Fruit fly (Drosophila melanogaster) whole organism, embryonic: ENCODE measurements around the gene Tyler.
A peak's percentile ranks its signal among the peaks of the same experiment; 100 is the strongest.

Experiments
- Atf-2 ChIP-seq: fragments of 200-800 bp; sonication (Bioruptor generic); optimal IDR thresholded peaks from 2 replicates; lab custom pipeline; 2016; ENCODE audit warnings: missing biosample characterization, missing genetic modification characterization
- Bgb ChIP-seq: fragments of 200-800 bp; sonication (Bioruptor generic); IDR thresholded peaks from 2 replicates; pipeline ENCODE4 v1.3.6; 2022; ENCODE audit warnings: missing biosample characterization, missing genetic modification characterization; ENCODE audit not compliant: partially characterized antibody
- CG11093 ChIP-seq: fragments of 200-800 bp; sonication (Bioruptor generic); IDR thresholded peaks from 3 replicates; pipeline ENCODE4 v1.3.6; 2022; ENCODE audit warnings: missing biosample characterization, missing genetic modification characterization
- CG11560 ChIP-seq: fragments of 200-800 bp; sonication (Bioruptor generic); IDR thresholded peaks from 3 replicates; pipeline ENCODE4 v1.3.6; 2022; ENCODE audit warnings: missing biosample characterization, missing genetic modification characterization
- CG11695 ChIP-seq: fragments of 200-800 bp; sonication (Bioruptor generic); IDR thresholded peaks from 3 replicates; pipeline ENCODE4 v1.3.6; 2022; ENCODE audit warnings: missing biosample characterization, missing genetic modification characterization
- CG11696 ChIP-seq: fragments of 200-800 bp; sonication (Bioruptor generic); IDR thresholded peaks from 2 replicates; pipeline ENCODE4 v1.3.6; 2022; ENCODE audit warnings: missing biosample characterization, missing genetic modification characterization
- CG12104 ChIP-seq: fragments of 200-800 bp; sonication (Bioruptor generic); optimal IDR thresholded peaks from 3 replicates; lab custom pipeline; 2016; ENCODE audit warnings: missing biosample characterization, missing genetic modification characterization
- CG13296 ChIP-seq: fragments of 200-800 bp; sonication (Bioruptor generic); optimal IDR thresholded peaks from 3 replicates; lab custom pipeline; 2018; ENCODE audit warnings: missing biosample characterization, mild to moderate bottlenecking, missing genetic modification characterization
- CG14050 ChIP-seq: fragments of 200-800 bp; sonication (Bioruptor generic); IDR thresholded peaks from 3 replicates; pipeline ENCODE4 v1.3.6; 2022; ENCODE audit warnings: missing biosample characterization, missing genetic modification characterization
- CG15601 ChIP-seq: fragments of 200-800 bp; sonication (Bioruptor generic); optimal IDR thresholded peaks from 3 replicates; lab custom pipeline; 2019; ENCODE audit warnings: missing biosample characterization, mild to moderate bottlenecking, missing genetic modification characterization, moderate library complexity
- CG16815 ChIP-seq: fragments of 200-800 bp; sonication (Bioruptor generic); optimal IDR thresholded peaks from 3 replicates; lab custom pipeline; 2017; ENCODE audit warnings: missing biosample characterization, mild to moderate bottlenecking, missing genetic modification characterization
- CG17802 ChIP-seq: fragments of 200-800 bp; sonication (Bioruptor generic); optimal IDR thresholded peaks from 2 replicates; lab custom pipeline; 2018; ENCODE audit warnings: missing biosample characterization, mild to moderate bottlenecking, missing genetic modification characterization, moderate library complexity
- CG1832 ChIP-seq: fragments of 200-800 bp; sonication (Bioruptor generic); optimal IDR thresholded peaks from 2 replicates; lab custom pipeline; 2017; ENCODE audit warnings: missing biosample characterization, mild to moderate bottlenecking, missing genetic modification characterization, inconsistent platforms
- CG2116 ChIP-seq: fragments of 200-800 bp; sonication (Bioruptor generic); optimal IDR thresholded peaks from 3 replicates; lab custom pipeline; 2018; ENCODE audit warnings: missing biosample characterization, mild to moderate bottlenecking, missing genetic modification characterization
- CG2875 ChIP-seq: fragments of 200-800 bp; sonication (Bioruptor generic); optimal IDR thresholded peaks from 2 replicates; lab custom pipeline; 2017; ENCODE audit warnings: missing biosample characterization, mild to moderate bottlenecking, missing genetic modification characterization, missing genetic modification reagents
- CG31441 ChIP-seq: fragments of 200-800 bp; sonication (Bioruptor generic); IDR thresholded peaks from 2 replicates; pipeline ENCODE4 v1.3.6; 2022; ENCODE audit warnings: missing biosample characterization, missing genetic modification characterization
- CG3726 ChIP-seq: fragments of 200-800 bp; sonication (Bioruptor generic); IDR thresholded peaks from 3 replicates; pipeline ENCODE4, ENCODE4 v1.3.6; 2022; ENCODE audit warnings: missing biosample characterization, missing genetic modification characterization
- CG4424 ChIP-seq: fragments of 200-800 bp; sonication (Bioruptor generic); optimal IDR thresholded peaks from 3 replicates; lab custom pipeline; 2016; ENCODE audit warnings: missing biosample characterization, missing genetic modification characterization
- CG6689 ChIP-seq: fragments of 200-800 bp; sonication (Bioruptor generic); IDR thresholded peaks from 2 replicates; pipeline ENCODE4 v1.3.6; 2022; ENCODE audit warnings: missing biosample characterization, missing genetic modification characterization
- CG7271 ChIP-seq: fragments of 200-800 bp; sonication (Bioruptor generic); optimal IDR thresholded peaks from 2 replicates; lab custom pipeline; 2018; ENCODE audit warnings: missing biosample characterization, mild to moderate bottlenecking, missing genetic modification characterization, moderate library complexity
- CG8765 ChIP-seq: fragments of 200-800 bp; sonication (Bioruptor generic); IDR thresholded peaks from 2 replicates; pipeline ENCODE4 v1.3.6; 2022; ENCODE audit warnings: missing biosample characterization, missing genetic modification characterization
- CG9727 ChIP-seq: fragments of 200-800 bp; sonication (Bioruptor generic); optimal IDR thresholded peaks from 3 replicates; lab custom pipeline; 2017; ENCODE audit warnings: missing biosample characterization, mild to moderate bottlenecking, missing genetic modification characterization
- Dll ChIP-seq: fragments of 200-800 bp; sonication (Bioruptor generic); IDR thresholded peaks from 4 replicates; pipeline ENCODE4 v1.3.6; 2022; ENCODE audit warnings: missing biosample characterization, missing genetic modification characterization; ENCODE audit not compliant: partially characterized antibody
- Doc3 ChIP-seq: fragments of 200-800 bp; sonication (Bioruptor generic); IDR thresholded peaks from 3 replicates; pipeline ENCODE4 v1.3.6; 2022; ENCODE audit warnings: missing biosample characterization, missing genetic modification characterization; ENCODE audit not compliant: partially characterized antibody
- HLH4C ChIP-seq: fragments of 200-800 bp; sonication (Bioruptor generic); IDR thresholded peaks from 3 replicates; pipeline ENCODE4 v1.3.6; 2022; ENCODE audit warnings: missing biosample characterization, missing genetic modification characterization; ENCODE audit not compliant: partially characterized antibody
- Hand ChIP-seq: fragments of 200-800 bp; sonication (Bioruptor generic); optimal IDR thresholded peaks from 2 replicates; lab custom pipeline; 2017; ENCODE audit warnings: mild to moderate bottlenecking, missing biosample characterization, missing genetic modification reagents, missing genetic modification characterization
- Kr ChIP-seq: fragments of 200-800 bp; sonication (Bioruptor generic); optimal IDR thresholded peaks from 2 replicates; lab custom pipeline; 2017; ENCODE audit warnings: missing biosample characterization, mild to moderate bottlenecking, missing genetic modification characterization
- NFAT ChIP-seq: fragments of 200-800 bp; sonication (Bioruptor generic); IDR thresholded peaks from 2 replicates; pipeline ENCODE4 v1.3.6; 2022; ENCODE audit warnings: missing biosample characterization, missing genetic modification characterization
- Neu2 ChIP-seq: fragments of 200-800 bp; sonication (Bioruptor generic); optimal IDR thresholded peaks from 3 replicates; lab custom pipeline; 2016; ENCODE audit warnings: missing biosample characterization, missing genetic modification characterization, borderline replicate concordance
- Nf-YA ChIP-seq: fragments of 200-800 bp; sonication (Bioruptor generic); IDR thresholded peaks from 2 replicates; pipeline ENCODE4 v1.3.6; 2022; ENCODE audit warnings: missing biosample characterization, missing genetic modification characterization
- NfI ChIP-seq: fragments of 200-800 bp; sonication (Bioruptor generic); optimal IDR thresholded peaks from 3 replicates; lab custom pipeline; 2018; ENCODE audit warnings: missing biosample characterization, mild to moderate bottlenecking, missing genetic modification characterization, moderate library complexity
- Poxn ChIP-seq: fragments of 200-800 bp; sonication (Bioruptor generic); IDR thresholded peaks from 2 replicates; pipeline ENCODE4 v1.3.6; 2022; ENCODE audit warnings: missing biosample characterization, missing genetic modification characterization
- ap ChIP-seq: fragments of 200-800 bp; sonication (Bioruptor generic); IDR thresholded peaks from 2 replicates; pipeline ENCODE4 v1.3.6; 2022; ENCODE audit warnings: missing biosample characterization, missing genetic modification characterization
- caup ChIP-seq: fragments of 200-800 bp; sonication (Bioruptor generic); optimal IDR thresholded peaks from 3 replicates; lab custom pipeline; 2017; ENCODE audit warnings: missing biosample characterization, mild to moderate bottlenecking, missing genetic modification characterization, moderate library complexity; ENCODE audit not compliant: severe bottlenecking
- esg ChIP-seq: fragments of 200-800 bp; sonication (Bioruptor generic); conservative IDR thresholded peaks from 2 replicates; pipeline ENCODE4 v1.3.6; 2022; ENCODE audit warnings: missing biosample characterization, missing genetic modification characterization
- grau ChIP-seq: fragments of 200-800 bp; optimal IDR thresholded peaks from 3 replicates; lab custom pipeline; 2019; ENCODE audit warnings: missing biosample characterization, mild to moderate bottlenecking, missing genetic modification characterization, moderate library complexity
- jing ChIP-seq: fragments of 200-800 bp; sonication (Bioruptor generic); optimal IDR thresholded peaks from 2 replicates; lab custom pipeline; 2018; ENCODE audit warnings: missing biosample characterization, mild to moderate bottlenecking, missing genetic modification characterization
- klu ChIP-seq: fragments of 200-800 bp; sonication (Bioruptor generic); IDR thresholded peaks from 2 replicates; pipeline ENCODE4 v1.3.6; 2022; ENCODE audit warnings: missing biosample characterization, missing genetic modification characterization
- lilli ChIP-seq: fragments of 200-800 bp; sonication (Bioruptor generic); optimal IDR thresholded peaks from 3 replicates; lab custom pipeline; 2016; ENCODE audit warnings: missing biosample characterization, missing genetic modification characterization
- mld ChIP-seq: fragments of 200-800 bp; sonication (Bioruptor generic); IDR thresholded peaks from 3 replicates; pipeline ENCODE4 v1.3.6; 2022; ENCODE audit warnings: missing biosample characterization, missing genetic modification characterization; ENCODE audit not compliant: partially characterized antibody
- nerfin-2 ChIP-seq: fragments of 200-800 bp; sonication (Bioruptor generic); IDR thresholded peaks from 2 replicates; pipeline ENCODE4 v1.3.6; 2022; ENCODE audit warnings: missing biosample characterization, missing genetic modification characterization; ENCODE audit not compliant: partially characterized antibody
- sna ChIP-seq: fragments of 200-800 bp; sonication (Bioruptor generic); IDR thresholded peaks from 2 replicates; pipeline ENCODE4 v1.3.6; 2022; ENCODE audit warnings: missing biosample characterization, missing genetic modification characterization; ENCODE audit not compliant: partially characterized antibody
- vnd ChIP-seq: fragments of 200-800 bp; sonication (Bioruptor generic); IDR thresholded peaks from 3 replicates; pipeline ENCODE4 v1.3.6; 2022; ENCODE audit warnings: missing biosample characterization, missing genetic modification characterization; ENCODE audit not compliant: partially characterized antibody
- vvl ChIP-seq: fragments of 200-800 bp; sonication (Bioruptor generic); IDR thresholded peaks from 2 replicates; pipeline ENCODE4 v1.3.6; 2022; ENCODE audit warnings: missing biosample characterization, missing genetic modification characterization
- zf30C ChIP-seq: fragments of 200-800 bp; sonication (Bioruptor generic); optimal IDR thresholded peaks from 3 replicates; lab custom pipeline; 2018; ENCODE audit warnings: missing biosample characterization, mild to moderate bottlenecking, missing genetic modification characterization

Gene Tyler

DNA sequence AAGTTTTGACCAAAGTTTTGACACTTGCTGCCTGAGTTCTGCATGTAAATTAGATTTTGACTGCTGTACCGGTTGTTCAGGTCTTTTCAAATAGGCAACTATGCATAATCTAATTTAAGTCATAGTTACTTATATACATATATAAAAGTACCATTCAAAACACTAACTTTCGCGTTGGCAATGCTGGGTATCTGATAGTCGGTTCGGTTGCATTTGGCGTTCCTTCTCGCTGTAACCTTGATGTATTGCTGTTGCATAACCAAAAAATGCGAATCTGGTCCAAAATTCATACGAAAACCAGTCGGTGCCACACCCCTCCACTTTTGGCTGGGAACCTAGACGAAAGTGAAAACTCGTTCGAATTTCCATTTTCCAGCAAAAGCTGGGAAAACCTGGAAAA, 28.6 kb upstream of the Tyler start (continued):
- TF ChIP-seq CG2875 (GFP tag; lab: Kevin White, UChicago) (no peak), nerfin-2 (GFP tag; lab: Robert Waterston, UW) (peak; percentile 52), Neu2 (GFP tag; lab: Kevin White, UChicago) (no peak), CG11695 (GFP tag; lab: Robert Waterston, UW) (no peak), Nf-YA (GFP tag; lab: Robert Waterston, UW) (no peak), CG1832 (GFP tag; lab: Kevin White, UChicago) (no peak), vnd (GFP tag; lab: Robert Waterston, UW) (peak; percentile 51; the same call in 2 of the 3 replicates), CG7271 (tag; lab: Kevin White, UChicago) (no peak), CG12104 (GFP tag; lab: Kevin White, UChicago) (no peak), zf30C (GFP tag; lab: Kevin White, UChicago) (no peak), caup (GFP tag; lab: Kevin White, UChicago) (no peak), CG6689 (GFP tag; lab: Robert Waterston, UW) (no peak), CG16815 (GFP tag; lab: Kevin White, UChicago) (no peak), vvl (GFP tag; lab: Robert Waterston, UW) (no peak), CG13296 (GFP tag; lab: Kevin White, UChicago) (no peak), Bgb (GFP tag; lab: Robert Waterston, UW) (peak; percentile 33; the same call in 1 of the 2 replicates), NfI (GFP tag; lab: Kevin White, UChicago) (no peak), HLH4C (GFP tag; lab: Robert Waterston, UW) (peak; percentile 65), CG11696 (GFP tag; lab: Robert Waterston, UW) (no peak), lilli (no peak), CG2116 (GFP tag; lab: Kevin White, UChicago) (no peak), Kr (GFP tag; lab: Kevin White, UChicago) (no peak), mld (GFP tag; lab: Robert Waterston, UW) (0 out of 3 replicates have a peak, but pooled peaks have one; percentile 24), CG9727 (no peak), CG15601 (no peak), CG17802 (tag; lab: Kevin White, UChicago) (no peak), CG14050 (GFP tag; lab: Robert Waterston, UW) (no peak), grau (tag; lab: Kevin White, UChicago) (no peak), Dll (GFP tag; lab: Robert Waterston, UW) (no peak), ap (GFP tag; lab: Robert Waterston, UW) (no peak), sna (GFP tag; lab: Robert Waterston, UW) (peak; percentile 47; the same call in 1 of the 2 replicates), CG8765 (GFP tag; lab: Robert Waterston, UW) (no peak), Hand (GFP tag; lab: Kevin White, UChicago) (no peak), CG3726 (GFP tag; lab: Robert Waterston, UW) (no peak), CG31441 (GFP tag; lab: Robert Waterston, UW) (no peak), Doc3 (GFP tag; lab: Robert Waterston, UW) (no peak), Poxn (GFP tag; lab: Robert Waterston, UW) (no peak), jing (no peak), NFAT (no peak), CG11560 (no peak), Atf-2 (no peak), klu (no peak), CG11093 (GFP tag; lab: Robert Waterston, UW) (no peak), esg (GFP tag; lab: Robert Waterston, UW) (no peak), CG4424 (GFP tag; lab: Kevin White, UChicago) (no peak)
